Worm (Caenorhabditis elegans) whole organism, L3 larva: ENCODE measurements around the gene T26H5.9.

Source experiments
- ZK546.5 ChIP-seq: sonication (generic microtip); optimal IDR thresholded peaks from 2 replicates; lab custom pipeline; 2017; ENCODE audit warnings: missing biosample characterization, missing genetic modification characterization
- ama-1 ChIP-seq: fragments of 150-350 bp; optimal IDR thresholded peaks from 2 replicates; lab custom pipeline; 2018
- ceh-28 ChIP-seq: fragments of 150-350 bp; optimal IDR thresholded peaks from 2 replicates; lab custom pipeline; 2014; ENCODE audit warnings: missing biosample characterization, missing genetic modification reagents, missing genetic modification characterization
- ceh-82 ChIP-seq: fragments of 150-350 bp; optimal IDR thresholded peaks from 2 replicates; lab custom pipeline; 2014; ENCODE audit warnings: missing biosample characterization, missing genetic modification characterization
- elt-1 ChIP-seq: fragments of 150-350 bp; optimal IDR thresholded peaks from 2 replicates; lab custom pipeline; 2014; ENCODE audit warnings: missing biosample characterization, missing genetic modification characterization
- nhr-23 ChIP-seq: fragments of 150-350 bp; optimal IDR thresholded peaks from 2 replicates; lab custom pipeline; 2014; ENCODE audit warnings: missing biosample characterization, missing genetic modification reagents, missing genetic modification characterization
- pqm-1 ChIP-seq: fragments of 150-350 bp; optimal IDR thresholded peaks from 2 replicates; lab custom pipeline; 2017; ENCODE audit warnings: missing biosample characterization, missing genetic modification characterization, inconsistent platforms
- snpc-4 ChIP-seq: fragments of 150-350 bp; optimal IDR thresholded peaks from 2 replicates; lab custom pipeline; 2014; ENCODE audit warnings: missing biosample characterization, missing genetic modification characterization
- unc-62 ChIP-seq: fragments of 150-350 bp; sonication (generic microtip); optimal IDR thresholded peaks from 4 replicates; lab custom pipeline; 2014; ENCODE audit warnings: missing biosample characterization, missing genetic modification reagents, missing genetic modification characterization
- ztf-11 ChIP-seq: fragments of 150-350 bp; optimal IDR thresholded peaks from 2 replicates; lab custom pipeline; 2014; ENCODE audit warnings: missing biosample characterization, missing genetic modification characterization

ce11 chrV:15464402-15464801 lies 19.7 kb downstream of the T26H5.9 start, which contains the start of gene rocf-1:
- TF ChIP-seq nhr-23 (tag; lab: Kevin White, UChicago): no peak
- no peak for TF ChIP-seq ztf-11 (tag; lab: Kevin White, UChicago)
- TF ChIP-seq elt-1 (tag; lab: Kevin White, UChicago): no peak
- no peak for TF ChIP-seq ceh-28
- TF ChIP-seq ama-1 (lab: Kevin White, UChicago): no peak
- no peak for TF ChIP-seq ceh-82
- TF ChIP-seq snpc-4: no peak
- TF ChIP-seq ZK546.5 (tag; lab: Kevin White, UChicago): no peak
- TF ChIP-seq unc-62 (GFP tag; lab: Kevin White, UChicago): no peak
- no peak for TF ChIP-seq pqm-1 (tag; lab: Kevin White, UChicago)
